Fruit fly (Drosophila melanogaster): ENCODE data around the gene CG10949.

Gene CG10949

DNA sequence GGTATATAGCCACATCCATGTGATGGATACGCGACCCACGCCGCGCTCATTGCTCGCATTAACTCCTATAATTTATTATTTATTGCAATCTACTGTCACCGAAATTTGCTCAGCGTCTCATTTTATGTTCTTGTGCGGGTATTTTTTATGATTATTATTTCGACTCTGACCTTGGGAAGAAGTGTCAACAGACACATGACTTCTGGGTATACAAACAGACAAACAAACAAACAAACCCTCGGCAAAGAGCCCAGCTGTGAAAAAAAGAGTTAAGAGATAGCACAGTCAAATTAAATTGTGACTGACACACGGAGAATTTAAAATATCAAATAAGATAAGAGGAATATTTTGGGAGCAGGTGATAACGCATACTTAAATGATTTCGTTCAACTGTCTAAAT, 26.7 kb downstream of the CG10949 start (continued):
- TF ChIP-seq CG11093 (GFP tag; IDR thresholded peaks at IDR 0.05): no peak
- no peak for TF ChIP-seq Aef1 (GFP tag; IDR thresholded peaks at IDR 0.05)
- TF ChIP-seq eve (GFP tag; optimal IDR thresholded peaks at IDR 0.05): no peak
- no peak for TF ChIP-seq CG8388 (GFP tag; optimal IDR thresholded peaks at IDR 0.05)
- TF ChIP-seq cad (GFP tag; optimal IDR thresholded peaks at IDR 0.05): no peak
- TF ChIP-seq CG3065 (GFP tag; optimal IDR thresholded peaks at IDR 0.05): no peak
- TF ChIP-seq CG3838 (GFP tag; optimal IDR thresholded peaks at IDR 0.05): no peak
- no peak for TF ChIP-seq CG11723 (GFP tag; optimal IDR thresholded peaks at IDR 0.05)
- TF ChIP-seq CG2120 (GFP tag; optimal IDR thresholded peaks at IDR 0.05): peak; percentile 3
- TF ChIP-seq CG4328 (GFP tag; optimal IDR thresholded peaks at IDR 0.05): no peak
- TF ChIP-seq gem (tag; optimal IDR thresholded peaks at IDR 0.05): peak; percentile 31
- no peak for TF ChIP-seq HLH4C (GFP tag; IDR thresholded peaks at IDR 0.05; ENCODE audit: partially characterized antibody)
- peak; percentile 32 for TF ChIP-seq CG10543 (GFP tag; optimal IDR thresholded peaks at IDR 0.05)
- no peak for TF ChIP-seq CG1024 (GFP tag; IDR thresholded peaks at IDR 0.05)
- TF ChIP-seq insv (GFP tag; optimal IDR thresholded peaks at IDR 0.05): no peak
- TF ChIP-seq CG12391 (tag; optimal IDR thresholded peaks at IDR 0.05): no peak
- no peak for TF ChIP-seq crp (GFP tag; optimal IDR thresholded peaks at IDR 0.05)
- no peak for TF ChIP-seq H15 (GFP tag; IDR thresholded peaks at IDR 0.05)
- no peak for TF ChIP-seq Hand (GFP tag; optimal IDR thresholded peaks at IDR 0.05)
- peak; percentile 43 for TF ChIP-seq CG12769 (tag; optimal IDR thresholded peaks at IDR 0.05)
- no peak for TF ChIP-seq klu (GFP tag; IDR thresholded peaks at IDR 0.05)
- TF ChIP-seq CG11456 (GFP tag; IDR thresholded peaks at IDR 0.05): no peak
- TF ChIP-seq CG15514 (GFP tag; optimal IDR thresholded peaks at IDR 0.05): peak; percentile 20
- no peak for TF ChIP-seq Chrac-16 (GFP tag; optimal IDR thresholded peaks at IDR 0.05)
- TF ChIP-seq CG2875 (GFP tag; optimal IDR thresholded peaks at IDR 0.05): no peak
- TF ChIP-seq dysf (GFP tag; IDR thresholded peaks at IDR 0.05): no peak
- no peak for TF ChIP-seq Gug (GFP tag; IDR thresholded peaks at IDR 0.05)
- TF ChIP-seq run (tag; optimal IDR thresholded peaks at IDR 0.05): no peak
- no peak for TF ChIP-seq CG14860 (GFP tag; IDR thresholded peaks at IDR 0.05; ENCODE audit: partially characterized antibody)
- no peak for TF ChIP-seq CG6254 (GFP tag; optimal IDR thresholded peaks at IDR 0.05)
- no peak for TF ChIP-seq dimm (GFP tag; IDR thresholded peaks at IDR 0.05)
- TF ChIP-seq fd96Cb (tag; optimal IDR thresholded peaks at IDR 0.05): no peak
- TF ChIP-seq gcm2 (GFP tag; optimal IDR thresholded peaks at IDR 0.05): no peak
- TF ChIP-seq CG14667 (GFP tag; IDR thresholded peaks at IDR 0.05): no peak
- TF ChIP-seq lab (GFP tag; optimal IDR thresholded peaks at IDR 0.05): peak; percentile 69
- TF ChIP-seq CG16815 (GFP tag; optimal IDR thresholded peaks at IDR 0.05): no peak
- no peak for TF ChIP-seq Stat92E (GFP tag; optimal IDR thresholded peaks at IDR 0.05)
- TF ChIP-seq az2 (GFP tag; optimal IDR thresholded peaks at IDR 0.05): no peak
- no peak for TF ChIP-seq CG14441 (GFP tag; IDR thresholded peaks at IDR 0.05)
- TF ChIP-seq CG8089 (GFP tag; optimal IDR thresholded peaks at IDR 0.05): no peak
- TF ChIP-seq CG2712 (tag; optimal IDR thresholded peaks at IDR 0.05): no peak
- TF ChIP-seq Hr3 (GFP tag; optimal IDR thresholded peaks at IDR 0.05): no peak
- no peak for TF ChIP-seq CG2129 (GFP tag; IDR thresholded peaks at IDR 0.05; ENCODE audit: partially characterized antibody)
- TF ChIP-seq Lpt (GFP tag; optimal IDR thresholded peaks at IDR 0.05): no peak
- TF ChIP-seq bcd (GFP tag; optimal IDR thresholded peaks at IDR 0.05): no peak
- peak; percentile 49 for TF ChIP-seq CG2678 (tag; optimal IDR thresholded peaks at IDR 0.05)
- no peak for TF ChIP-seq ranshi (GFP tag; IDR thresholded peaks at IDR 0.05)
- no peak for TF ChIP-seq Xbp1 (GFP tag; optimal IDR thresholded peaks at IDR 0.05)
- TF ChIP-seq Max (GFP tag; optimal IDR thresholded peaks at IDR 0.05): no peak
- no peak for TF ChIP-seq so (GFP tag; IDR thresholded peaks at IDR 0.05)
- no peak for TF ChIP-seq CG3726 (GFP tag; IDR thresholded peaks at IDR 0.05)
- TF ChIP-seq CG11560 (tag; IDR thresholded peaks at IDR 0.05): no peak
